Fruit fly (Drosophila melanogaster) whole organism, embryonic: ENCODE results near the gene CG8042.
A peak's percentile ranks its signal among the peaks of the same experiment; 100 is the strongest.

ENCODE experiments used
- Atf3 ChIP-seq: fragments of 200-800 bp; sonication (Bioruptor generic); optimal IDR thresholded peaks from 3 replicates; lab custom pipeline; 2016; ENCODE audit warnings: missing biosample characterization, missing genetic modification characterization
- CG10267 ChIP-seq: fragments of 200-800 bp; sonication (Bioruptor generic); optimal IDR thresholded peaks from 2 replicates; lab custom pipeline; 2018; ENCODE audit warnings: missing biosample characterization, mild to moderate bottlenecking, missing genetic modification characterization, moderate library complexity
- CG11504 ChIP-seq: fragments of 200-800 bp; sonication (Bioruptor generic); optimal IDR thresholded peaks from 3 replicates; lab custom pipeline; 2019; ENCODE audit warnings: missing biosample characterization, mild to moderate bottlenecking, missing genetic modification characterization, moderate library complexity
- CG14965 ChIP-seq: fragments of 200-800 bp; sonication (Bioruptor generic); optimal IDR thresholded peaks from 2 replicates; lab custom pipeline; 2016; ENCODE audit warnings: missing biosample characterization, missing genetic modification characterization, borderline replicate concordance
- CG16779 ChIP-seq: fragments of 200-800 bp; sonication (Bioruptor generic); IDR thresholded peaks from 2 replicates; pipeline ENCODE4 v1.3.6; 2022; ENCODE audit warnings: missing biosample characterization, missing genetic modification characterization
- CG16815 ChIP-seq: fragments of 200-800 bp; sonication (Bioruptor generic); optimal IDR thresholded peaks from 3 replicates; lab custom pipeline; 2017; ENCODE audit warnings: missing biosample characterization, mild to moderate bottlenecking, missing genetic modification characterization
- CG18011 ChIP-seq: fragments of 200-800 bp; sonication (Bioruptor generic); optimal IDR thresholded peaks from 2 replicates; lab custom pipeline; 2017; ENCODE audit warnings: missing biosample characterization, missing genetic modification characterization, mild to moderate bottlenecking, moderate library complexity, missing genotype
- CG18599 ChIP-seq: fragments of 200-800 bp; sonication (Bioruptor generic); optimal IDR thresholded peaks from 3 replicates; lab custom pipeline; 2017; ENCODE audit warnings: missing biosample characterization, missing genetic modification characterization, mild to moderate bottlenecking, moderate library complexity, missing genetic modification reagents
- CG2678 ChIP-seq: fragments of 200-800 bp; sonication (Bioruptor generic); optimal IDR thresholded peaks from 3 replicates; lab custom pipeline; 2019; ENCODE audit warnings: missing biosample characterization, mild to moderate bottlenecking, missing genetic modification characterization, moderate library complexity
- CG30403 ChIP-seq: fragments of 200-800 bp; sonication (Bioruptor generic); optimal IDR thresholded peaks from 3 replicates; lab custom pipeline; 2016; ENCODE audit warnings: missing biosample characterization, missing genetic modification characterization
- CG34376 ChIP-seq: fragments of 200-800 bp; sonication (Bioruptor generic); optimal IDR thresholded peaks from 2 replicates; lab custom pipeline; 2018; ENCODE audit warnings: missing biosample characterization, mild to moderate bottlenecking, missing genetic modification characterization
- CG3726 ChIP-seq: fragments of 200-800 bp; sonication (Bioruptor generic); IDR thresholded peaks from 3 replicates; pipeline ENCODE4, ENCODE4 v1.3.6; 2022; ENCODE audit warnings: missing biosample characterization, missing genetic modification characterization
- CG3847 ChIP-seq: fragments of 200-800 bp; sonication (Bioruptor generic); IDR thresholded peaks from 2 replicates; pipeline ENCODE4 v1.3.6; 2022; ENCODE audit warnings: missing biosample characterization, missing genetic modification characterization
- CG7786 ChIP-seq: fragments of 200-800 bp; sonication (Bioruptor generic); optimal IDR thresholded peaks from 2 replicates; lab custom pipeline; 2016; ENCODE audit warnings: missing biosample characterization, missing genetic modification characterization
- CG8290 ChIP-seq, 3 experiments: fragments of 200-800 bp; sonication (Bioruptor generic); optimal IDR thresholded peaks; 2 replicates each; lab custom pipeline; 2016 to 2019; ENCODE audit warnings: missing biosample characterization in 3 of 3, missing genetic modification characterization in 3 of 3, mild to moderate bottlenecking in 2 of 3, moderate library complexity in 1 of 3
- CG9932 ChIP-seq: fragments of 200-800 bp; sonication (Bioruptor generic); IDR thresholded peaks from 2 replicates; pipeline ENCODE4 v1.3.6; 2022; ENCODE audit warnings: missing biosample characterization, missing genetic modification characterization
- Dip2 ChIP-seq: fragments of 200-800 bp; sonication (Bioruptor generic); IDR thresholded peaks from 2 replicates; pipeline ENCODE4 v1.3.6; 2022; ENCODE audit warnings: missing biosample characterization, missing genetic modification characterization
- Gug ChIP-seq: fragments of 200-800 bp; sonication (Bioruptor generic); IDR thresholded peaks from 4 replicates; pipeline ENCODE4 v1.3.6; 2022; ENCODE audit warnings: missing biosample characterization, missing genetic modification characterization
- Hr78 ChIP-seq, 2 experiments: fragments of 200-800 bp in 1 of 2; fragments of >200 bp in 1 of 2; sonication (Bioruptor generic) in 1 of 2; optimal IDR thresholded peaks; 2 replicates each; lab custom pipeline; 2017 to 2019; ENCODE audit warnings: missing biosample characterization in 2 of 2, missing genetic modification characterization in 2 of 2, mild to moderate bottlenecking in 1 of 2, moderate library complexity in 1 of 2
- Mes4 ChIP-seq: fragments of 200-800 bp; sonication (Bioruptor generic); optimal IDR thresholded peaks from 2 replicates; lab custom pipeline; 2016; ENCODE audit warnings: missing biosample characterization, missing genetic modification characterization
- Vsx1 ChIP-seq: fragments of 200-800 bp; sonication (Bioruptor generic); optimal IDR thresholded peaks from 2 replicates; lab custom pipeline; 2017; ENCODE audit warnings: missing biosample characterization, mild to moderate bottlenecking, missing genetic modification characterization, missing genetic modification reagents
- ash1 ChIP-seq: fragments of 200-800 bp; sonication (Bioruptor generic); optimal IDR thresholded peaks from 2 replicates; lab custom pipeline; 2018; ENCODE audit warnings: missing biosample characterization, mild to moderate bottlenecking, missing genetic modification characterization
- cato ChIP-seq: fragments of 200-800 bp; sonication (Bioruptor generic); optimal IDR thresholded peaks from 2 replicates; lab custom pipeline; 2016; ENCODE audit warnings: missing biosample characterization, missing genetic modification characterization, borderline replicate concordance
- chm ChIP-seq: fragments of 200-800 bp; sonication (Bioruptor generic); IDR thresholded peaks from 2 replicates; pipeline ENCODE4 v1.3.6; 2022; ENCODE audit warnings: missing biosample characterization, missing genetic modification characterization
- crol ChIP-seq: fragments of 200-800 bp; sonication (Bioruptor generic); IDR thresholded peaks from 2 replicates; pipeline ENCODE4 v1.3.6; 2022; ENCODE audit warnings: missing biosample characterization, missing genetic modification characterization
- cwo ChIP-seq: fragments of 200-800 bp; sonication (Bioruptor generic); optimal IDR thresholded peaks from 3 replicates; lab custom pipeline; 2017; ENCODE audit warnings: missing biosample characterization, missing genetic modification characterization, mild to moderate bottlenecking, moderate library complexity, missing genetic modification reagents
- da ChIP-seq: fragments of 200-800 bp; sonication (Bioruptor generic); optimal IDR thresholded peaks from 2 replicates; lab custom pipeline; 2016; ENCODE audit warnings: missing biosample characterization, missing genetic modification characterization
- eve ChIP-seq, 2 experiments: fragments of >200 bp; optimal IDR thresholded peaks; 2 replicates each; lab custom pipeline; 2017; ENCODE audit warnings: missing biosample characterization in 2 of 2, missing genetic modification characterization in 2 of 2
- exex ChIP-seq: fragments of 200-800 bp; sonication (Bioruptor generic); optimal IDR thresholded peaks from 4 replicates; lab custom pipeline; 2018; ENCODE audit warnings: missing biosample characterization, mild to moderate bottlenecking, missing genetic modification characterization, moderate library complexity
- grn ChIP-seq: fragments of 200-800 bp; sonication (Bioruptor generic); optimal IDR thresholded peaks from 3 replicates; lab custom pipeline; 2017; ENCODE audit warnings: missing biosample characterization, missing genetic modification characterization
- lab ChIP-seq: fragments of 200-800 bp; sonication (Bioruptor generic); optimal IDR thresholded peaks from 3 replicates; lab custom pipeline; 2017; ENCODE audit warnings: missing biosample characterization, missing genetic modification characterization, mild to moderate bottlenecking, moderate library complexity, missing genetic modification reagents
- lov ChIP-seq, 2 experiments: fragments of 200-800 bp in 1 of 2; fragments of >200 bp in 1 of 2; sonication (Bioruptor generic) in 1 of 2; IDR thresholded peaks in 1 of 2; optimal IDR thresholded peaks in 1 of 2; 2 replicates in 1 of 2; 3 replicates in 1 of 2; pipeline versions ENCODE4 v1.3.6 to Lab custom; 2017 to 2022; ENCODE audit warnings: missing biosample characterization in 1 of 2, missing genetic modification characterization in 1 of 2
- mirr ChIP-seq: fragments of 200-800 bp; sonication (Bioruptor generic); optimal IDR thresholded peaks from 3 replicates; lab custom pipeline; 2018; ENCODE audit warnings: missing biosample characterization, mild to moderate bottlenecking, missing genetic modification characterization
- nerfin-2 ChIP-seq: fragments of 200-800 bp; sonication (Bioruptor generic); IDR thresholded peaks from 2 replicates; pipeline ENCODE4 v1.3.6; 2022; ENCODE audit warnings: missing biosample characterization, missing genetic modification characterization; ENCODE audit not compliant: partially characterized antibody
- org-1 ChIP-seq: fragments of 200-800 bp; sonication (Bioruptor generic); optimal IDR thresholded peaks from 2 replicates; lab custom pipeline; 2017; ENCODE audit warnings: missing biosample characterization, missing genetic modification characterization
- sim ChIP-seq: fragments of 200-800 bp; sonication (Bioruptor generic); IDR thresholded peaks from 2 replicates; pipeline ENCODE4 v1.3.6; 2022; ENCODE audit warnings: missing biosample characterization, missing genetic modification characterization
- stc ChIP-seq: fragments of 200-800 bp; sonication (Bioruptor generic); IDR thresholded peaks from 2 replicates; pipeline ENCODE4 v1.3.6; 2022; ENCODE audit warnings: missing biosample characterization, missing genetic modification characterization
- sug ChIP-seq: fragments of 200-800 bp; optimal IDR thresholded peaks from 2 replicates; lab custom pipeline; 2019; ENCODE audit warnings: missing biosample characterization, mild to moderate bottlenecking, missing genetic modification characterization, moderate library complexity

CG8042 gene

dm6 chr3L:7941514-7941913 is 33.3 kb downstream of the CG8042 start (continued):
- TF ChIP-seq Vsx1 (GFP tag; lab: Kevin White, UChicago) (no peak), ash1 (GFP tag; lab: Kevin White, UChicago) (no peak), CG18011 (GFP tag; lab: Kevin White, UChicago) (no peak), CG16779 (GFP tag; lab: Robert Waterston, UW) (no peak), Dip2 (GFP tag; lab: Robert Waterston, UW) (peak; percentile 84), Atf3 (GFP tag; lab: Kevin White, UChicago) (no peak), sim (no peak), CG10267 (no peak), org-1 (GFP tag; lab: Kevin White, UChicago) (no peak), CG9932 (GFP tag; lab: Robert Waterston, UW) (no peak), Mes4 (GFP tag; lab: Kevin White, UChicago) (no peak), CG30403 (GFP tag; lab: Kevin White, UChicago) (no peak), CG3726 (no peak), chm (GFP tag; lab: Robert Waterston, UW) (no peak), CG14965 (no peak), Gug (GFP tag; lab: Robert Waterston, UW) (no peak), CG7786 (GFP tag; lab: Kevin White, UChicago) (no peak), CG11504 (tag; lab: Kevin White, UChicago) (no peak), nerfin-2 (no peak), CG16815 (GFP tag; lab: Kevin White, UChicago) (no peak), eve (GFP tag; optimal IDR thresholded peaks at IDR 0.05; lab: Kevin White, UChicago) (no peak)

dm6 chr3L:7940558-7941238 is 34.1 kb downstream of the CG8042 start:
- TF ChIP-seq crol (no peak), CG34376 (GFP tag; lab: Kevin White, UChicago) (peak; percentile 91), lov (optimal IDR thresholded peaks at IDR 0.05; lab: Kevin White, UChicago) (no peak), lov (GFP tag; IDR thresholded peaks at IDR 0.05; lab: Robert Waterston, UW) (no peak), CG8290 (GFP tag; optimal IDR thresholded peaks at IDR 0.05; lab: Kevin White, UChicago) (no peak), CG8290 (tag; optimal IDR thresholded peaks at IDR 0.05; lab: Kevin White, UChicago) (peak in 1 of 2 experiments; percentile 7), sug (tag; lab: Kevin White, UChicago) (peak; percentile 81), CG18599 (GFP tag; lab: Kevin White, UChicago) (peak; percentile 19), Hr78 (GFP tag; optimal IDR thresholded peaks at IDR 0.05; lab: Kevin White, UChicago) (peak in 1 of 2 experiments; percentile 21), stc (GFP tag; lab: Robert Waterston, UW) (no peak), exex (tag; lab: Kevin White, UChicago) (peak; percentile 100), sim (no peak), grn (peak; percentile 67), Vsx1 (GFP tag; lab: Kevin White, UChicago) (peak; percentile 19), cwo (GFP tag; lab: Kevin White, UChicago) (peak; percentile 34), mirr (peak; percentile 12), CG3847 (GFP tag; lab: Robert Waterston, UW) (no peak), lab (peak; percentile 1), da (GFP tag; lab: Kevin White, UChicago) (no peak), cato (GFP tag; lab: Kevin White, UChicago) (no peak), CG2678 (tag; lab: Kevin White, UChicago) (peak; percentile 4)
- TF ChIP-seq, all 482 proteins: peak for 12
